Worm (Caenorhabditis elegans): ENCODE measurements around the gene F49E12.12.

DNA sequence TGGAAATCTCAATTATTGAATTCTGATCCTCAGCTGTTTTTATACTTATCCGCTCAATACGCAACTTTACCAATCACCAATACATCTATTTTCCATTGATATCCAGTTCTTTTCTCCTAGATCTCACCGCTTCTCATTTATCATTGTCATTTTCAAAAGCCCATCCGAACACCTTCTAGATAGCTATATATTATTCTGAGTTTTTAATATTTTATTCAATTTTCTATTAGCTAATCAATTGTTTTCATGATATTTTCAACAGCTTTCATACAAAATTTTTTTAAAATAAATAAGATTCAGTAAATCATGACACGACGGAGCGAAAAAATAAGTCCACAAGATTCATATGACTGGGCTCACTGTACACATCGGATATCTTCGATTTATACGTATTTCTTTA lies at the start of gene F49E12.12:
- no peak for TF ChIP-seq elt-1 (tag; optimal IDR thresholded peaks at IDR 0.05; ENCODE audit: borderline replicate concordance, insufficient read depth)
- no peak for TF ChIP-seq lsy-2 (tag; optimal IDR thresholded peaks at IDR 0.05)
- TF ChIP-seq ces-1 (GFP tag; optimal IDR thresholded peaks at IDR 0.05): no peak
- no peak for TF ChIP-seq lin-13 (tag; optimal IDR thresholded peaks at IDR 0.05)
- TF ChIP-seq nhr-28 (tag; optimal IDR thresholded peaks at IDR 0.05): no peak
- no peak for TF ChIP-seq ztf-11 (tag; optimal IDR thresholded peaks at IDR 0.05)
- TF ChIP-seq elt-3 (tag; optimal IDR thresholded peaks at IDR 0.05): no peak
- no peak for TF ChIP-seq unc-62 (GFP tag; optimal IDR thresholded peaks at IDR 0.05)
- no peak for TF ChIP-seq nhr-12 (tag; optimal IDR thresholded peaks at IDR 0.05)
- no peak for TF ChIP-seq ceh-43 (GFP tag; optimal IDR thresholded peaks at IDR 0.05)
- TF ChIP-seq ceh-83 (GFP tag; optimal IDR thresholded peaks at IDR 0.05): no peak
- no peak for TF ChIP-seq nhr-76 (tag; optimal IDR thresholded peaks at IDR 0.05)
- no peak for TF ChIP-seq drap-1 (GFP tag; optimal IDR thresholded peaks at IDR 0.05)
